Worm (Caenorhabditis elegans): ENCODE results near the gene C05C10.7.

- TF ChIP-seq nfya-1 (tag; optimal IDR thresholded peaks at IDR 0.05; ENCODE audit: insufficient read depth) (no peak), ceh-16 (tag; optimal IDR thresholded peaks at IDR 0.05) (no peak), lin-39 (tag; optimal IDR thresholded peaks at IDR 0.05) (no peak), ama-1 (optimal IDR thresholded peaks at IDR 0.05) (no peak), elt-2 (tag; optimal IDR thresholded peaks at IDR 0.05) (peak; percentile 60), ztf-4 (tag; optimal IDR thresholded peaks at IDR 0.05) (no peak), unc-62 (GFP tag; optimal IDR thresholded peaks at IDR 0.05) (no peak), nhr-28 (tag; optimal IDR thresholded peaks at IDR 0.05) (no peak), elt-3 (tag; optimal IDR thresholded peaks at IDR 0.05) (no peak), egl-5 (tag; optimal IDR thresholded peaks at IDR 0.05) (no peak)
Observed at ce11 chrII:9936859-9937258, 1.9 kb downstream of the C05C10.7 start, which contains the start of gene C05C10.3.

Measured in whole organism, L3 larva.